Fruit fly (Drosophila melanogaster) whole organism, wandering third instar larva: ENCODE results near the gene Gr93b.

ENCODE experiments used
- Myc ChIP-seq: fragments of >200 bp; optimal IDR thresholded peaks from 2 replicates; lab custom pipeline; 2017
- lola ChIP-seq: fragments of >200 bp; optimal IDR thresholded peaks from 2 replicates; lab custom pipeline; 2017; ENCODE audit warnings: missing biosample characterization, missing genetic modification characterization

dm6 chr3R:21846559-21846958 lies 3.0 kb upstream of the Gr93b start, which contains the start of gene Gr93d:
- TF ChIP-seq Myc (lab: Kevin White, UChicago): no peak
- TF ChIP-seq lola (GFP tag; lab: Kevin White, UChicago): no peak
